Fruit fly (Drosophila melanogaster) whole organism, prepupa: ENCODE measurements around the gene CG43149.
A peak's percentile ranks its signal among the peaks of the same experiment; 100 is the strongest.

Source experiments
- Blimp-1 ChIP-seq: fragments of 200-800 bp; sonication (Bioruptor generic); optimal IDR thresholded peaks from 3 replicates; lab custom pipeline; 2017; ENCODE audit warnings: missing biosample characterization, missing genetic modification characterization, mild to moderate bottlenecking, moderate library complexity, missing genetic modification reagents
- CG10631 ChIP-seq: fragments of 200-800 bp; sonication (Bioruptor generic); optimal IDR thresholded peaks from 2 replicates; lab custom pipeline; 2016; ENCODE audit warnings: missing biosample characterization, missing genetic modification characterization
- CG10669 ChIP-seq: fragments of 200-800 bp; sonication (Bioruptor generic); optimal IDR thresholded peaks from 3 replicates; lab custom pipeline; 2018; ENCODE audit warnings: missing biosample characterization, mild to moderate bottlenecking, missing genetic modification characterization, moderate library complexity
- CG11294 ChIP-seq: fragments of 200-800 bp; sonication (Bioruptor generic); IDR thresholded peaks from 2 replicates; pipeline ENCODE4 v1.3.6; 2022; ENCODE audit warnings: missing biosample characterization, missing genetic modification characterization
- CG11762 ChIP-seq: fragments of 200-800 bp; sonication (Bioruptor generic); optimal IDR thresholded peaks from 3 replicates; lab custom pipeline; 2016; ENCODE audit warnings: missing biosample characterization, missing genetic modification characterization; ENCODE audit not compliant: insufficient read depth
- CG11902 ChIP-seq: fragments of 200-800 bp; sonication (Bioruptor generic); optimal IDR thresholded peaks from 3 replicates; lab custom pipeline; 2016; ENCODE audit warnings: missing biosample characterization, missing genetic modification characterization
- CG15336 ChIP-seq: fragments of 200-800 bp; sonication (Bioruptor generic); IDR thresholded peaks from 2 replicates; pipeline ENCODE4 v1.3.6; 2022; ENCODE audit warnings: missing biosample characterization, missing genetic modification characterization
- CG1621 ChIP-seq: fragments of 200-800 bp; sonication (Bioruptor generic); optimal IDR thresholded peaks from 3 replicates; lab custom pipeline; 2018; ENCODE audit warnings: missing biosample characterization, mild to moderate bottlenecking, missing genetic modification characterization
- CG16779 ChIP-seq: fragments of 200-800 bp; sonication (Bioruptor generic); optimal IDR thresholded peaks from 3 replicates; lab custom pipeline; 2017; ENCODE audit warnings: missing biosample characterization, mild to moderate bottlenecking, missing genetic modification characterization
- CG3032 ChIP-seq: fragments of 200-800 bp; optimal IDR thresholded peaks from 2 replicates; lab custom pipeline; 2019; ENCODE audit warnings: missing biosample characterization, mild to moderate bottlenecking, missing genetic modification characterization, moderate library complexity
- CG31627 ChIP-seq: fragments of 200-800 bp; sonication (Bioruptor generic); optimal IDR thresholded peaks from 3 replicates; lab custom pipeline; 2016; ENCODE audit warnings: missing biosample characterization, missing genetic modification characterization
- CG32006 ChIP-seq: fragments of 200-800 bp; sonication (Bioruptor generic); optimal IDR thresholded peaks from 3 replicates; lab custom pipeline; 2017; ENCODE audit warnings: missing biosample characterization, mild to moderate bottlenecking, missing genetic modification characterization
- CG34406 ChIP-seq: fragments of 200-800 bp; sonication (Bioruptor generic); optimal IDR thresholded peaks from 3 replicates; lab custom pipeline; 2016; ENCODE audit warnings: missing biosample characterization, missing genetic modification characterization
- CG3919 ChIP-seq: fragments of 200-800 bp; sonication (Bioruptor generic); optimal IDR thresholded peaks from 3 replicates; lab custom pipeline; 2016; ENCODE audit warnings: missing biosample characterization, missing genetic modification characterization
- CG4318 ChIP-seq: fragments of 200-800 bp; sonication (Bioruptor generic); optimal IDR thresholded peaks from 3 replicates; lab custom pipeline; 2017; ENCODE audit warnings: missing biosample characterization, mild to moderate bottlenecking, missing genetic modification characterization
- CG6276 ChIP-seq: fragments of 200-800 bp; sonication (Bioruptor generic); optimal IDR thresholded peaks from 2 replicates; lab custom pipeline; 2017; ENCODE audit warnings: missing biosample characterization, mild to moderate bottlenecking, missing genetic modification characterization
- CG6808 ChIP-seq: fragments of 200-800 bp; sonication (Bioruptor generic); optimal IDR thresholded peaks from 3 replicates; lab custom pipeline; 2017; ENCODE audit warnings: missing biosample characterization, missing genetic modification characterization, mild to moderate bottlenecking, moderate library complexity, missing genetic modification reagents
- CG6854 ChIP-seq: fragments of 200-800 bp; sonication (Bioruptor generic); optimal IDR thresholded peaks from 2 replicates; lab custom pipeline; 2017; ENCODE audit warnings: missing biosample characterization, mild to moderate bottlenecking, missing genetic modification characterization
- CG7368 ChIP-seq: fragments of 200-800 bp; sonication (Bioruptor generic); optimal IDR thresholded peaks from 3 replicates; lab custom pipeline; 2016; ENCODE audit warnings: missing biosample characterization, missing genetic modification characterization
- CG8119 ChIP-seq: fragments of 200-800 bp; sonication (Bioruptor generic); IDR thresholded peaks from 3 replicates; pipeline ENCODE4 v1.3.6; 2022; ENCODE audit warnings: missing biosample characterization, missing genetic modification characterization
- CG8319 ChIP-seq: fragments of 200-800 bp; sonication (Bioruptor generic); optimal IDR thresholded peaks from 3 replicates; lab custom pipeline; 2016; ENCODE audit warnings: missing biosample characterization, missing genetic modification characterization
- CG8632 ChIP-seq: fragments of 200-800 bp; sonication (Bioruptor generic); optimal IDR thresholded peaks from 3 replicates; lab custom pipeline; 2016; ENCODE audit warnings: missing biosample characterization, missing genetic modification characterization
- CG9139 ChIP-seq: fragments of 200-800 bp; sonication (Bioruptor generic); optimal IDR thresholded peaks from 3 replicates; lab custom pipeline; 2017; ENCODE audit warnings: missing biosample characterization, mild to moderate bottlenecking, missing genetic modification characterization
- Eip75B ChIP-seq: fragments of 200-800 bp; sonication (Bioruptor generic); optimal IDR thresholded peaks from 3 replicates; lab custom pipeline; 2016; ENCODE audit warnings: missing biosample characterization, missing genetic modification characterization
- Eip93F ChIP-seq: fragments of 200-800 bp; sonication (Bioruptor generic); optimal IDR thresholded peaks from 2 replicates; lab custom pipeline; 2016; ENCODE audit warnings: missing biosample characterization, mild to moderate bottlenecking, missing genetic modification characterization
- Ets21C ChIP-seq: fragments of 200-800 bp; sonication (Bioruptor generic); optimal IDR thresholded peaks from 3 replicates; lab custom pipeline; 2016; ENCODE audit warnings: missing biosample characterization, missing genetic modification characterization
- Hr38 ChIP-seq: sonication (Bioruptor generic); optimal IDR thresholded peaks from 2 replicates; lab custom pipeline; 2016; ENCODE audit warnings: missing biosample characterization, missing genetic modification characterization
- Hr39 ChIP-seq: fragments of 200-800 bp; sonication (Bioruptor generic); optimal IDR thresholded peaks from 2 replicates; lab custom pipeline; 2016; ENCODE audit warnings: missing biosample characterization, missing genetic modification characterization
- Hr4 ChIP-seq: fragments of 200-800 bp; sonication (Bioruptor generic); optimal IDR thresholded peaks from 3 replicates; lab custom pipeline; 2016; ENCODE audit warnings: missing biosample characterization, missing genetic modification characterization
- Lpt ChIP-seq: fragments of 200-800 bp; sonication (Bioruptor generic); optimal IDR thresholded peaks from 3 replicates; lab custom pipeline; 2016; ENCODE audit warnings: missing biosample characterization, missing genetic modification characterization
- Met ChIP-seq: fragments of 200-800 bp; sonication (Bioruptor generic); optimal IDR thresholded peaks from 3 replicates; lab custom pipeline; 2016; ENCODE audit warnings: missing biosample characterization, missing genetic modification characterization
- OdsH ChIP-seq: fragments of 200-800 bp; sonication (Bioruptor generic); optimal IDR thresholded peaks from 3 replicates; lab custom pipeline; 2016; ENCODE audit warnings: missing biosample characterization, missing genetic modification characterization
- Sox14 ChIP-seq: fragments of 200-800 bp; sonication (Bioruptor generic); optimal IDR thresholded peaks from 3 replicates; lab custom pipeline; 2016; ENCODE audit warnings: missing biosample characterization, missing genetic modification characterization
- Sox15 ChIP-seq: fragments of 200-800 bp; sonication (Bioruptor generic); optimal IDR thresholded peaks from 3 replicates; lab custom pipeline; 2016; ENCODE audit warnings: missing biosample characterization, missing genetic modification characterization
- achi ChIP-seq: fragments of 200-800 bp; sonication (Bioruptor generic); optimal IDR thresholded peaks from 3 replicates; lab custom pipeline; 2016; ENCODE audit warnings: missing biosample characterization, missing genetic modification characterization
- acj6 ChIP-seq: fragments of 200-800 bp; sonication (Bioruptor generic); optimal IDR thresholded peaks from 3 replicates; lab custom pipeline; 2016; ENCODE audit warnings: missing biosample characterization, missing genetic modification characterization
- dac ChIP-seq: fragments of 200-800 bp; sonication (Bioruptor generic); optimal IDR thresholded peaks from 2 replicates; lab custom pipeline; 2017; ENCODE audit warnings: missing biosample characterization, mild to moderate bottlenecking, missing genetic modification characterization
- dsx ChIP-seq: fragments of 200-800 bp; optimal IDR thresholded peaks from 3 replicates; lab custom pipeline; 2019; ENCODE audit warnings: missing biosample characterization, mild to moderate bottlenecking, missing genetic modification characterization, moderate library complexity; ENCODE audit not compliant: poor library complexity, severe bottlenecking
- eg ChIP-seq: fragments of 200-800 bp; sonication (Bioruptor generic); IDR thresholded peaks from 3 replicates; pipeline ENCODE4 v1.3.6; 2022; ENCODE audit warnings: missing biosample characterization, missing genetic modification characterization
- esn ChIP-seq: fragments of 200-800 bp; sonication (Bioruptor generic); optimal IDR thresholded peaks from 2 replicates; lab custom pipeline; 2016; ENCODE audit warnings: missing biosample characterization, mild to moderate bottlenecking, missing genetic modification characterization, moderate library complexity
- fd59A ChIP-seq: fragments of 200-800 bp; sonication (Bioruptor generic); optimal IDR thresholded peaks from 2 replicates; lab custom pipeline; 2017; ENCODE audit warnings: missing biosample characterization, mild to moderate bottlenecking, missing genetic modification characterization, missing genetic modification reagents
- fd85E ChIP-seq: fragments of 200-800 bp; sonication (Bioruptor generic); optimal IDR thresholded peaks from 3 replicates; lab custom pipeline; 2016; ENCODE audit warnings: missing biosample characterization, missing genetic modification characterization
- fkh ChIP-seq: fragments of 200-800 bp; sonication (Bioruptor generic); optimal IDR thresholded peaks from 3 replicates; lab custom pipeline; 2017; ENCODE audit warnings: missing biosample characterization, mild to moderate bottlenecking, missing genetic modification characterization, moderate library complexity
- lz ChIP-seq: fragments of 200-800 bp; sonication (Bioruptor generic); optimal IDR thresholded peaks from 3 replicates; lab custom pipeline; 2016; ENCODE audit warnings: missing biosample characterization, missing genetic modification characterization
- pdm3 ChIP-seq: fragments of 200-800 bp; sonication (Bioruptor generic); optimal IDR thresholded peaks from 3 replicates; lab custom pipeline; 2016; ENCODE audit warnings: missing biosample characterization, missing genetic modification characterization
- salr ChIP-seq, 2 experiments: fragments of 200-800 bp; sonication (Bioruptor generic); optimal IDR thresholded peaks; 3 replicates each; lab custom pipeline; 2016 to 2018; ENCODE audit warnings: missing biosample characterization in 2 of 2, missing genetic modification characterization in 2 of 2, mild to moderate bottlenecking in 1 of 2
- ss ChIP-seq, 2 experiments: fragments of 200-800 bp; sonication (Bioruptor generic); optimal IDR thresholded peaks; 2 replicates in 1 of 2; 3 replicates in 1 of 2; lab custom pipeline; 2017 to 2018; ENCODE audit warnings: mild to moderate bottlenecking in 2 of 2, missing biosample characterization in 2 of 2, missing genetic modification characterization in 2 of 2, moderate library complexity in 1 of 2
- svp ChIP-seq: fragments of 200-800 bp; sonication (Bioruptor generic); peaks from one replicate; lab custom pipeline; 2016; ENCODE audit warnings: missing biosample characterization, missing genetic modification characterization
- vri ChIP-seq: fragments of 200-800 bp; sonication (Bioruptor generic); optimal IDR thresholded peaks from 3 replicates; lab custom pipeline; 2016; ENCODE audit warnings: missing biosample characterization, mild to moderate bottlenecking, missing genetic modification characterization

CG43149 gene

dm6 chr3L:94866-95265, 40.3 kb upstream of the CG43149 start:
- no peak for TF ChIP-seq Hr39 (GFP tag; lab: Kevin White, UChicago)
- TF ChIP-seq Hr38 (GFP tag; lab: Kevin White, UChicago) = no peak
- no peak for TF ChIP-seq OdsH
- no peak for TF ChIP-seq lz
- no peak for TF ChIP-seq CG11902 (GFP tag; lab: Kevin White, UChicago)
- no peak for TF ChIP-seq Eip93F (GFP tag; lab: Kevin White, UChicago)
- no peak for TF ChIP-seq acj6 (GFP tag; lab: Kevin White, UChicago)
- TF ChIP-seq CG34406 = no peak
- TF ChIP-seq fd85E (GFP tag; lab: Kevin White, UChicago) = no peak
- TF ChIP-seq esn = no peak
- no peak for TF ChIP-seq vri (GFP tag; lab: Kevin White, UChicago)
- no peak for TF ChIP-seq pdm3 (GFP tag; lab: Kevin White, UChicago)
- TF ChIP-seq CG10631 (GFP tag; lab: Kevin White, UChicago) = no peak

dm6 chr3L:94062-94461, 39.5 kb upstream of the CG43149 start:
- TF ChIP-seq Eip75B (peak; percentile 61), Hr4 (peak; percentile 72), Sox14 (peak; percentile 56), CG4318 (peak; percentile 35), dac (GFP tag; lab: Kevin White, UChicago) (no peak), CG7368 (GFP tag; lab: Kevin White, UChicago) (peak; percentile 69), CG1621 (no peak), Lpt (GFP tag; lab: Kevin White, UChicago) (peak; percentile 27), CG11294 (GFP tag; lab: Robert Waterston, UW) (no peak), CG8319 (GFP tag; lab: Kevin White, UChicago) (no peak), salr (GFP tag; optimal IDR thresholded peaks at IDR 0.05; lab: Kevin White, UChicago) (peak in 1 of 2 experiments; percentile 36), eg (GFP tag; lab: Robert Waterston, UW) (no peak; the same call in 2 of the 3 replicates), Ets21C (GFP tag; lab: Kevin White, UChicago) (no peak), ss (GFP tag; optimal IDR thresholded peaks at IDR 0.05; lab: Kevin White, UChicago) (peak in 1 of 2 experiments; percentile 13), CG8119 (GFP tag; lab: Robert Waterston, UW) (peak; percentile 67; the same call in 1 of the 3 replicates), CG32006 (GFP tag; lab: Kevin White, UChicago) (peak; percentile 60), CG34406 (peak; percentile 23), CG6808 (GFP tag; lab: Kevin White, UChicago) (no peak), CG31627 (GFP tag; lab: Kevin White, UChicago) (peak; percentile 25), lz (peak; percentile 2), fd59A (GFP tag; lab: Kevin White, UChicago) (peak; percentile 8), CG10669 (GFP tag; lab: Kevin White, UChicago) (peak; percentile 67), CG8632 (GFP tag; lab: Kevin White, UChicago) (peak; percentile 18), fkh (no peak), Hr38 (GFP tag; lab: Kevin White, UChicago) (no peak), CG15336 (GFP tag; lab: Robert Waterston, UW) (peak; percentile 69), svp (GFP tag; lab: Kevin White, UChicago) (peak; percentile 53), acj6 (GFP tag; lab: Kevin White, UChicago) (peak; percentile 34), CG3919 (GFP tag; lab: Kevin White, UChicago) (peak; percentile 70), dsx (GFP tag; lab: Kevin White, UChicago) (peak; percentile 31), CG6854 (no peak), esn (peak; percentile 40), Met (GFP tag; lab: Kevin White, UChicago) (peak; percentile 36), fd85E (GFP tag; lab: Kevin White, UChicago) (no peak), CG6276 (GFP tag; lab: Kevin White, UChicago) (peak; percentile 43), CG11762 (GFP tag; lab: Kevin White, UChicago) (peak; percentile 6), CG16779 (peak; percentile 12), vri (GFP tag; lab: Kevin White, UChicago) (peak; percentile 20), Blimp-1 (no peak), CG9139 (GFP tag; lab: Kevin White, UChicago) (no peak), CG3032 (tag; lab: Kevin White, UChicago) (peak; percentile 47), Sox15 (GFP tag; lab: Kevin White, UChicago) (peak; percentile 21), OdsH (peak; percentile 55), achi (GFP tag; lab: Kevin White, UChicago) (peak; percentile 57)
